Worm (Caenorhabditis elegans): ENCODE data around the gene snrp-40.1.

snrp-40.1 gene

ce11 chrX:11340478-11340877 is 40.9 kb upstream of the snrp-40.1 start (continued):
- TF ChIP-seq mxl-2 (GFP tag; conservative IDR thresholded peaks at IDR 0.05), result no peak
- no peak for TF ChIP-seq nhr-48 (tag; optimal IDR thresholded peaks at IDR 0.05)
- no peak for TF ChIP-seq nhr-237 (tag; optimal IDR thresholded peaks at IDR 0.05)
- TF ChIP-seq ZK546.5 (tag; optimal IDR thresholded peaks at IDR 0.05), result no peak
- TF ChIP-seq unc-39 (tag; optimal IDR thresholded peaks at IDR 0.05), result no peak
- TF ChIP-seq zag-1 (tag; optimal IDR thresholded peaks at IDR 0.05), result no peak
- TF ChIP-seq zip-11 (GFP tag; IDR thresholded peaks at IDR 0.05), result no peak
- no peak for TF ChIP-seq aly-2 (tag; optimal IDR thresholded peaks at IDR 0.05)
- no peak for TF ChIP-seq jun-1 (tag; optimal IDR thresholded peaks at IDR 0.05)
- no peak for TF ChIP-seq madf-5 (GFP tag; IDR thresholded peaks at IDR 0.05)
- TF ChIP-seq dmd-6 (GFP tag; IDR thresholded peaks at IDR 0.05), result 0 out of 2 replicates have a peak, but pooled peaks have one; percentile 10
- TF ChIP-seq F49E8.2 (tag; optimal IDR thresholded peaks at IDR 0.05; ENCODE audit: borderline replicate concordance), result no peak
- no peak for TF ChIP-seq fos-1 (tag; optimal IDR thresholded peaks at IDR 0.05)
- no peak for TF ChIP-seq D1046.2 (GFP tag; IDR thresholded peaks at IDR 0.05)
- TF ChIP-seq F10B5.3 (tag; optimal IDR thresholded peaks at IDR 0.05), result no peak
- no peak for TF ChIP-seq unc-130 (GFP tag; optimal IDR thresholded peaks at IDR 0.05)
- TF ChIP-seq nhr-42 (GFP tag; IDR thresholded peaks at IDR 0.05), result no peak
- no peak for TF ChIP-seq ceh-82 (tag; optimal IDR thresholded peaks at IDR 0.05)
- no peak for TF ChIP-seq lin-29 (GFP tag; IDR thresholded peaks at IDR 0.05)
- TF ChIP-seq mdt-29 (GFP tag; IDR thresholded peaks at IDR 0.05), result no peak
- peak; percentile 10 for TF ChIP-seq hlh-11 (tag; optimal IDR thresholded peaks at IDR 0.05)
- no peak for TF ChIP-seq tag-97 (GFP tag; IDR thresholded peaks at IDR 0.05)
- TF ChIP-seq nhr-11 (tag; optimal IDR thresholded peaks at IDR 0.05), result no peak
- TF ChIP-seq Y48G9A.11 (GFP tag; IDR thresholded peaks at IDR 0.05), result no peak
- no peak for TF ChIP-seq daf-16 (GFP tag; optimal IDR thresholded peaks at IDR 0.05)
- peak; percentile 44 for TF ChIP-seq daf-16 (tag; optimal IDR thresholded peaks at IDR 0.05)
- TF ChIP-seq spr-1 (tag; optimal IDR thresholded peaks at IDR 0.05), result no peak
- no peak for TF ChIP-seq lir-3 (tag; optimal IDR thresholded peaks at IDR 0.05)
- no peak for TF ChIP-seq tra-1 (GFP tag; IDR thresholded peaks at IDR 0.05)
- TF ChIP-seq hif-1 (tag; optimal IDR thresholded peaks at IDR 0.05), result no peak
- no peak for TF ChIP-seq snpc-1.2 (GFP tag; IDR thresholded peaks at IDR 0.05)

- TF ChIP-seq saeg-2 (GFP tag; IDR thresholded peaks at IDR 0.05) (no peak), spr-1 (tag; optimal IDR thresholded peaks at IDR 0.05) (no peak), daf-12 (tag; optimal IDR thresholded peaks at IDR 0.05) (no peak), ztf-7 (tag; optimal IDR thresholded peaks at IDR 0.05) (no peak), hlh-11 (tag; optimal IDR thresholded peaks at IDR 0.05) (peak; percentile 77), dve-1 (tag; optimal IDR thresholded peaks at IDR 0.05; ENCODE audit: insufficient read depth) (peak; percentile 60), nhr-25 (tag; optimal IDR thresholded peaks at IDR 0.05; ENCODE audit: borderline replicate concordance, insufficient read depth) (no peak), egl-43 (GFP tag; IDR thresholded peaks at IDR 0.05) (no peak), F44E2.7 (GFP tag; IDR thresholded peaks at IDR 0.05) (no peak), daf-16 (GFP tag; optimal IDR thresholded peaks at IDR 0.05) (no peak), daf-16 (tag; optimal IDR thresholded peaks at IDR 0.05) (peak; percentile 72), gei-8 (GFP tag; optimal IDR thresholded peaks at IDR 0.05) (no peak), Y48G9A.11 (GFP tag; IDR thresholded peaks at IDR 0.05) (no peak), nhr-41 (GFP tag; IDR thresholded peaks at IDR 0.05) (no peak), aha-1 (tag) (peak; percentile 83), mxl-3 (GFP tag; optimal IDR thresholded peaks at IDR 0.05) (peak; percentile 14), nhr-48 (tag; optimal IDR thresholded peaks at IDR 0.05) (no peak), pqm-1 (tag; optimal IDR thresholded peaks at IDR 0.05) (peak; percentile 16), mdl-1 (tag; optimal IDR thresholded peaks at IDR 0.05) (peak in 1 of 2 experiments; percentile 13), ZK337.2 (GFP tag; IDR thresholded peaks at IDR 0.05) (no peak), spr-3 (GFP tag; optimal IDR thresholded peaks at IDR 0.05) (no peak), madf-5 (GFP tag; IDR thresholded peaks at IDR 0.05) (no peak), duxl-1 (tag; optimal IDR thresholded peaks at IDR 0.05; ENCODE audit: poor library complexity) (no peak), nhr-10 (tag; optimal IDR thresholded peaks at IDR 0.05) (peak; percentile 39), unc-62 (GFP tag; optimal IDR thresholded peaks at IDR 0.05 in 1 of 2) (peak in 1 of 2 experiments; percentile 68), unc-62 (tag; optimal IDR thresholded peaks at IDR 0.05) (no peak), snpc-4 (tag; optimal IDR thresholded peaks at IDR 0.05) (no peak), dpl-1 (GFP tag; optimal IDR thresholded peaks at IDR 0.05) (no peak)
Measured at ce11 chrX:11339375-11339924, 39.9 kb upstream of the snrp-40.1 start, which contains the start of gene aco-1. Gene aco-1, plus strand, starts transcription at chrX:11339874.

All from whole organism, L4 larva.